Worm (Caenorhabditis elegans) whole organism, midembryonic: ENCODE data around the gene math-38.
"Not testable (repeated sequence)": the region's sequence is repeated elsewhere in the genome, so short reads cannot be mapped to it uniquely, and the experiment has no call there.

Experiments
- T22C8.4 ChIP-seq: fragments of 200-800 bp; sonication (Bioruptor generic); IDR thresholded peaks from 2 replicates; pipeline ENCODE4 v1.3.6; 2022; ENCODE audit warnings: missing genetic modification characterization, missing compliant biosample characterization
- cog-1 ChIP-seq: sonication (generic microtip); optimal IDR thresholded peaks from 2 replicates; lab custom pipeline; 2016; ENCODE audit warnings: missing genetic modification characterization, missing compliant biosample characterization
- flt-1 ChIP-seq: fragments of 200-800 bp; sonication (Bioruptor generic); IDR thresholded peaks from 2 replicates; pipeline ENCODE4 v1.3.6; 2022; ENCODE audit warnings: missing genetic modification characterization, missing compliant biosample characterization
- klf-2 ChIP-seq: fragments of 200-800 bp; sonication (Bioruptor generic); conservative IDR thresholded peaks from 2 replicates; pipeline ENCODE4 v1.3.6; 2022; ENCODE audit warnings: missing genetic modification reagents, missing genetic modification characterization, missing compliant biosample characterization
- med-1 ChIP-seq: sonication (generic microtip); optimal IDR thresholded peaks from 2 replicates; lab custom pipeline; 2017; ENCODE audit warnings: missing genetic modification characterization, mild to moderate bottlenecking, missing compliant biosample characterization, antibody characterized with exemption, missing genetic modification reagents; ENCODE audit not compliant: insufficient read depth
- ref-1 ChIP-seq: fragments of 200-800 bp; sonication (Bioruptor generic); conservative IDR thresholded peaks from 2 replicates; pipeline ENCODE4 v1.3.6; 2022; ENCODE audit warnings: missing genetic modification reagents, missing genetic modification characterization, missing compliant biosample characterization
- tab-1 ChIP-seq: fragments of 200-800 bp; sonication (Bioruptor generic); IDR thresholded peaks from 2 replicates; pipeline ENCODE4 v1.3.6; 2022; ENCODE audit warnings: missing genetic modification characterization, missing compliant biosample characterization
- ztf-23 ChIP-seq: fragments of 200-800 bp; sonication (Bioruptor generic); IDR thresholded peaks from 2 replicates; pipeline ENCODE4 v1.3.6; 2022; ENCODE audit warnings: missing genetic modification reagents, missing genetic modification characterization, missing compliant biosample characterization
- ztf-29 ChIP-seq: fragments of 200-800 bp; sonication (Bioruptor generic); IDR thresholded peaks from 2 replicates; pipeline ENCODE4 v1.3.6; 2022; ENCODE audit warnings: missing genetic modification reagents, missing genetic modification characterization, missing compliant biosample characterization

math-38 gene

ce11 chrII:1550501-1550900 lies 29.3 kb downstream of the math-38 start, which contains the start of the genes fbxb-52 and fbxb-51:
TSS of gene fbxb-52 (minus strand) at chrII:1550601.
TSS of gene fbxb-51 (plus strand) at chrII:1550712.
- no peak for TF ChIP-seq ztf-29
- no peak for TF ChIP-seq tab-1 (GFP tag; lab: Robert Waterston, UW)
- no peak for TF ChIP-seq ztf-23 (GFP tag; lab: Robert Waterston, UW)
- TF ChIP-seq T22C8.4 = no peak
- TF ChIP-seq flt-1 (GFP tag; lab: Robert Waterston, UW) = no peak
- TF ChIP-seq cog-1 (tag; lab: Kevin White, UChicago) = no peak
- no peak for TF ChIP-seq ref-1
- no peak for TF ChIP-seq klf-2 (GFP tag; lab: Robert Waterston, UW)
- TF ChIP-seq med-1 (GFP tag; lab: Kevin White, UChicago) = no peak

ce11 chrII:1545625-1546024 lies 34.2 kb downstream of the math-38 start, which contains the start of gene K05F6.12:
TSS of gene K05F6.12 (plus strand) at chrII:1545925.
- TF ChIP-seq T22C8.4 (no peak), ref-1 (no peak), cog-1 (tag; lab: Kevin White, UChicago) (no peak)

ce11 chrII:1543182-1543581 lies 36.6 kb downstream of the math-38 start, which contains the start of gene K05F6.4:
TSS of gene K05F6.4 (plus strand) at chrII:1543482.
- TF ChIP-seq ztf-29; cog-1 (tag; lab: Kevin White, UChicago); med-1 (GFP tag; lab: Kevin White, UChicago): not testable (repeated sequence)

- not testable (repeated sequence) for TF ChIP-seq ztf-29; ref-1; ztf-23 (GFP tag; lab: Robert Waterston, UW)
These were observed 39.2 kb downstream of the math-38 start, which contains the start of gene poml-4 for ce11 chrII:1540628-1541027. TSS of gene poml-4 (plus strand) at chrII:1540928.

- TF ChIP-seq klf-2 (GFP tag; lab: Robert Waterston, UW) (no peak), tab-1 (GFP tag; lab: Robert Waterston, UW) (no peak), flt-1 (GFP tag; lab: Robert Waterston, UW) (no peak), T22C8.4 (no peak), med-1 (GFP tag; lab: Kevin White, UChicago) (no peak), ztf-29 (no peak), ref-1 (no peak), ztf-23 (GFP tag; lab: Robert Waterston, UW) (no peak), cog-1 (tag; lab: Kevin White, UChicago) (no peak)
These were observed 41.2 kb downstream of the math-38 start, which contains the start of gene fbxb-44 for ce11 chrII:1538589-1538988. TSS of gene fbxb-44 (plus strand) at chrII:1538889.

- no peak for TF ChIP-seq med-1 (GFP tag; lab: Kevin White, UChicago)
- TF ChIP-seq ztf-29 = no peak
- TF ChIP-seq flt-1 (GFP tag; lab: Robert Waterston, UW) = no peak
- no peak for TF ChIP-seq cog-1 (tag; lab: Kevin White, UChicago)
- TF ChIP-seq T22C8.4 = no peak
These were observed 42.5 kb downstream of the math-38 start, which contains the start of gene fbxb-42 for ce11 chrII:1537321-1537720. TSS of gene fbxb-42 (plus strand) at chrII:1537621.

ce11 chrII:1535931-1536330 lies 43.9 kb downstream of the math-38 start, which contains the start of gene fbxb-43:
TSS of gene fbxb-43 (plus strand) at chrII:1536231.
- no peak for TF ChIP-seq T22C8.4
- no peak for TF ChIP-seq ztf-23 (GFP tag; lab: Robert Waterston, UW)
- no peak for TF ChIP-seq tab-1 (GFP tag; lab: Robert Waterston, UW)
- no peak for TF ChIP-seq klf-2 (GFP tag; lab: Robert Waterston, UW)
- TF ChIP-seq ref-1 = no peak
- TF ChIP-seq cog-1 (tag; lab: Kevin White, UChicago) = no peak

- TF ChIP-seq ref-1 = no peak
- TF ChIP-seq klf-2 (GFP tag; lab: Robert Waterston, UW) = no peak
- no peak for TF ChIP-seq med-1 (GFP tag; lab: Kevin White, UChicago)
- no peak for TF ChIP-seq T22C8.4
- TF ChIP-seq ztf-23 (GFP tag; lab: Robert Waterston, UW) = no peak
- TF ChIP-seq ztf-29 = no peak
- no peak for TF ChIP-seq flt-1 (GFP tag; lab: Robert Waterston, UW)
- no peak for TF ChIP-seq cog-1 (tag; lab: Kevin White, UChicago)
These were observed 50.7 kb downstream of the math-38 start, which contains the start of gene Y51H7BR.4 for ce11 chrII:1529057-1529456. TSS of gene Y51H7BR.4 (plus strand) at chrII:1529357.
